Fruit fly (Drosophila melanogaster): ENCODE measurements around the gene Cap-D2.

Gene Cap-D2

DNA sequence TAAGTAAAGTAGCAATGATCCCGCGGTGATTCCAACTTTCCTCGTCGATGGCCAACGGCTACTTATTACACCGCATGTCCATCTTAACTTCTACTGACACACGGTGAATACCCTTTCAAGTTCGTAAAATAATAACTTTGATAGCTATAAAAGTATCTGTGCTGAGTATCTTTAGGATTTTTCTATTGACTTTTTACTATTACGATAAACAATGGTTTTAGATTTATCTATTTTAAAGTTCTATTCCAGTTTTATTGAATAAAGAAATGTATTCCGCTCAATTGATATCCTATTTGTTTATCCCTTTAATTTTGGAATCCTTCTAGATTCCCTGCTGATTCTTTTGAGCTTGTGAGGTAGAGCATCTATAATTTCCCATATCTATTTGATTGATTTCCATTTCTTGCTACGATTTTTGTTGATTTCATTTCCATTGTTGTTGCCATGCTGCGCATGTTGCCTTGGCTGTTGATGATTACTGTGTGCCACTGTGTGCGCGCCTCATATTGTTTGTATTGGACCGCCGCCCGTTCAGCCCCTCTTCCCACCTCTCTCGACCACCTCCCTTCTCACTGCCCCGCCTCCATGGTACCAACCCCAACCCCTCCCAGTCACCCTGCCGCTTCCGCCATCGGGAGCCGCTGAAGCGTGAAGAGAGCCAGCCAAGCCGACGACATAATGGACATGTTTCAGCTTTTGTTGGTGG, 14.5 kb downstream of the Cap-D2 start:
- TF ChIP-seq usp (GFP tag; optimal IDR thresholded peaks at IDR 0.05) (no peak), EcR (GFP tag; optimal IDR thresholded peaks at IDR 0.05) (no peak), psq (optimal IDR thresholded peaks at IDR 0.05) (no peak), Dll (optimal IDR thresholded peaks at IDR 0.05) (no peak), CG8478 (optimal IDR thresholded peaks at IDR 0.05) (no peak), pan (optimal IDR thresholded peaks at IDR 0.05) (no peak)

DNA sequence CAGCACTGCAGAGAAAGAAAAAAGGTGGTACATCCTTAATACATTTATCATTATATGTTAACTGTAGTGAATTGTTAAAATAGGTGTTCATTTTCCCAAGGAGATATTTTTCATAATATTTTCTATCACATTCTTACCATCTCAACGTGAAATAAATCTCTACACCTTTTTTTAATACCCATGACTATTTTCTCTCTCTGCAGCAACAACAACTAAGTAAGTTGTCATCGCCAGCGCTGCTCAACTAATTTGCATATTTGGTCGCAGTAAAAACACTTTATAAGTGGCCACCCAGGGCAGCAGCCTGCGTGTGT, 15.0 kb downstream of the Cap-D2 start:
- no peak for TF ChIP-seq psq (optimal IDR thresholded peaks at IDR 0.05)
- no peak for TF ChIP-seq usp (GFP tag; optimal IDR thresholded peaks at IDR 0.05)
- no peak for TF ChIP-seq Dll (optimal IDR thresholded peaks at IDR 0.05)
- no peak for TF ChIP-seq CG8478 (optimal IDR thresholded peaks at IDR 0.05)
- TF ChIP-seq EcR (GFP tag; optimal IDR thresholded peaks at IDR 0.05) = no peak
- no peak for TF ChIP-seq pan (optimal IDR thresholded peaks at IDR 0.05)

DNA sequence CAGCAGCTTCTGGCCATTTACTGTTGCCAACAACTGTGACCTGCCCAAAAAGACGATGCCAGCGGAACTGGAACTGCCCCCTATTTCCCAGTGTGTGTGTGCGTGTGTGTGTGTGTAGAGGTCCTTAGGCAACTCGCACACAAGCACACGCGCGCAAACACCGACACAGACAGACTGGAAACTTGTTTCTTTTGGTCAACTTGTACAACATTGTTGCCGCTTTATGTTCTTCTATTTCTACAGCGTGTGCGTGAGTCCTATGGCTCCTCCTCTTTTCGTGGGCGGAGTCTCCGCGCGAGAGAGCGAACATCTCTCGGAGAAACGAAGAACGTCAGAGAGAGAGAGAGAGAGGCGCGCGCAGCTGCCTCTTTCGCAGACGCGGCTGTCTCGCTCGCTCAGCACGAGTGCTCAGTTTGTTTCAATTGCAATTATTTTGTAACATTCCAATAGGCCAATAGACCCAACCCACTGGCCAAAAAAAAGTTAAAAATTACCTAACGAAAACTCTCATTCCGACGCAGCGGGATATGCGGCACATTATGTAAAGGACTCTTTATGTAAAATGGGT, 15.6 kb downstream of the Cap-D2 start:
- TF ChIP-seq usp (GFP tag; optimal IDR thresholded peaks at IDR 0.05) (no peak), EcR (GFP tag; optimal IDR thresholded peaks at IDR 0.05) (no peak), psq (optimal IDR thresholded peaks at IDR 0.05) (no peak), CG8478 (optimal IDR thresholded peaks at IDR 0.05) (no peak), pan (optimal IDR thresholded peaks at IDR 0.05) (no peak), Dll (optimal IDR thresholded peaks at IDR 0.05) (no peak)

DNA sequence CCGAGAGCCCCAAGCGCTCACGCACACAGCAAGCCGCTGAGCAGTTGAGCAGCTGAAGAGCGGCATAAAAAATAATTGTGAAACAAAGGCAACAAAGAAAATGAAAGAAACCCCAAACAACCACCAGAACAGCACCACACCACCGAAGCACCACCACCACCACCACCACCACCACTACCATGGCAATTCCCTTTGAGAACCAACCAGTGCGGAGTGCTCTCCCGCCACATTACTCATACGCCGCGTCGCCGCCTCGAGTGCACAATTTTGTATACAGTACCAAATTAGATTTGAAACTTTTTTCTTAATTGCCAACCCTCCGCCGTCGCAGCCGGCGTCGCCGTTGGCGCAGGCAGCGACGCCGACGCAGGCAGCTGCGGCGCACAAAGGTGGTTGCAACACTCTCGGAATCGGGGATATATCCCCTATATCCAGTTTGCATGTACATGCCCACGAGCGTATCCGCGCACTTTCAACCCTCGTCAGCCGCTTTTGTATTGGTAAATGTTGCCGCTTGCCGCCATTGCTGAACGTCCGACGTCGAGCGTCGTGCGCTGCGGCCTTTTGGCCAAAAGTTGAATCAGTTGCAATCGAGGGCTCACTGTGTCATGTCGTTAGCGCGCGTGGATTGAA, 16.7 kb downstream of the Cap-D2 start, which contains the start of gene dmrt99B:
Gene dmrt99B, plus strand, starts transcription at position 583 of the 633 bp plus-strand sequence.
- TF ChIP-seq psq (optimal IDR thresholded peaks at IDR 0.05) (no peak), usp (GFP tag; optimal IDR thresholded peaks at IDR 0.05) (no peak), pan (optimal IDR thresholded peaks at IDR 0.05) (no peak), Dll (optimal IDR thresholded peaks at IDR 0.05) (no peak), EcR (GFP tag; optimal IDR thresholded peaks at IDR 0.05) (no peak), CG8478 (optimal IDR thresholded peaks at IDR 0.05) (no peak)

DNA sequence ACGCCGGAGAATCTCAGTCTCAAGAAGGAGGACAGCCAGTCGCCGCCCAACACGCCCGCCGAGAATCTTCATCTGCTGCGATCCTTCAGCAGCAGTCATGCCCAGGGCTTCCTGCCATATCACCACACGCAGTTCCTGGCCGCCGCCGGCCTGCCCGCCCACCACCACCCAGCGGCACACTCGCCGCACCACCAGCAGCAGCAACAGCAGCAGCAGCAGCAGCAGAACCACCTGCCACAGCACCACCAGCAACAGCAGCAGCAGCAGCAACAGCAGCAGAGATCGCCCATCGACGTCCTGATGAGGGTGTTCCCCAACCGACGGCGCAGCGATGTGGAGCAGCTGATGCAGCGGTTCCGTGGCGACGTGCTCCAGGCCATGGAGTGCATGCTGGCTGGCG, 20.3 kb downstream of the Cap-D2 start:
- TF ChIP-seq Dll (optimal IDR thresholded peaks at IDR 0.05) (no peak), EcR (GFP tag; optimal IDR thresholded peaks at IDR 0.05) (no peak), psq (optimal IDR thresholded peaks at IDR 0.05) (no peak), usp (GFP tag; optimal IDR thresholded peaks at IDR 0.05) (no peak), pan (optimal IDR thresholded peaks at IDR 0.05) (no peak), CG8478 (optimal IDR thresholded peaks at IDR 0.05) (no peak)

DNA sequence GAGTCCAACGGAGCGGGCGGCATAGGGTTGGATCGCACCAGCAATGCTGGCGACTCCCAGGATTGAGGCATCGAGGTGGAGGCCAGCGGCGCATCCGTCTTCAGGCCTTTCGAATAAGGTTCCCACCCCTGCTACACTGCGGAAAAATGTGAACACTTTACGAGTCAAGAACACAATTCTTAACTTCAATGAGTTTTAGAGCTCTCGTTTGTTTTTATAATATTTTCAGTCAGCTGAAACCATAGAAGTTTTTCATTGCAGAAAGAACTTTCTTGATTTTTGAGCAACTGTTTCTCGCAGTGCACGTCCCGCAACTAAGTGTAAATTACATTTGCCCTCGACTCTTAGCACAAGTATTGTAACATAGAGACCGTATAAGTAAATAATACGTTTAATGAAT, 20.9 kb downstream of the Cap-D2 start:
- TF ChIP-seq EcR (GFP tag; optimal IDR thresholded peaks at IDR 0.05) (no peak), pan (optimal IDR thresholded peaks at IDR 0.05) (no peak), CG8478 (optimal IDR thresholded peaks at IDR 0.05) (no peak), usp (GFP tag; optimal IDR thresholded peaks at IDR 0.05) (no peak)

DNA sequence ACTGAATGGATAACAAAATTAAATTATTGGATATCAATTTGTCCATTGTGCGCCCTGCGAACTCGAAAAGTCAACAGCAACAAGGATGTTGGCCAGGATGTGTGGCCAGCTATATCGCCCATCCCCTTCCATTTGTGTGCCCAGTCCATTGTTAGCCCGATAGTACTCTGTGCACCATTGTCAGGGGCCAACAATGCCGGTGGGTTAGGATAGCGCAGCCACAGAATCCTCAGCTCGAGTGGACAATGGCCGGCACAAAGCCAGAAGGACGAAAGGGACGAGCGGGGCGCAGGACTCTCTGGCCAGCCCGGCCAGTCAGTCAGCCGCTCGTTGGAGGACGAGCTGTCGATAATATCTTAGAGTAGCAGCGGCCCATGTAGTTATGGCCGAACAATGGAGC, 22.4 kb downstream of the Cap-D2 start:
- no peak for TF ChIP-seq CG8478 (optimal IDR thresholded peaks at IDR 0.05)
- TF ChIP-seq usp (GFP tag; optimal IDR thresholded peaks at IDR 0.05) = no peak
- no peak for TF ChIP-seq pan (optimal IDR thresholded peaks at IDR 0.05)
- no peak for TF ChIP-seq EcR (GFP tag; optimal IDR thresholded peaks at IDR 0.05)
- no peak for TF ChIP-seq Dll (optimal IDR thresholded peaks at IDR 0.05)
- no peak for TF ChIP-seq psq (optimal IDR thresholded peaks at IDR 0.05)

DNA sequence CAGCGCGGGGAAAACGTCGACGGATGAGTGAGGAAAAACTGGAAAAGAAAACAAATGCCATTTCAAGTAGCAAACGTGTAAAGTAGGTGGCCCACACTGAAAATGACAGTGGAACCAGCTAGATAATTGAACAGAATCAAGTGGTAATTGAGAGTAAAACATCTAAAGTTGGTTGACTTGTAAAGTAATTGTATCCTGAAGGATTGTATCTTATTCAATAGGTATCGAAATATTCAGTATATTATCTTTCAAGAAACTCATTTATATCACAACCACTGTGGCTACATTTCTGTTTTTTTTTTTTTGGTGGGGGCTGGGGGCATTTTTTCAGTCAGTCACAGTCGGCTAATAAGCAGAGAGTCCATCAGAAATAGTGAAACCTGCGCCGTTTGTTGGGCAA, 23.8 kb downstream of the Cap-D2 start:
- TF ChIP-seq psq (optimal IDR thresholded peaks at IDR 0.05) (no peak), usp (GFP tag; optimal IDR thresholded peaks at IDR 0.05) (no peak), pan (optimal IDR thresholded peaks at IDR 0.05) (no peak), CG8478 (optimal IDR thresholded peaks at IDR 0.05) (no peak), EcR (GFP tag; optimal IDR thresholded peaks at IDR 0.05) (no peak), Dll (optimal IDR thresholded peaks at IDR 0.05) (no peak)

DNA sequence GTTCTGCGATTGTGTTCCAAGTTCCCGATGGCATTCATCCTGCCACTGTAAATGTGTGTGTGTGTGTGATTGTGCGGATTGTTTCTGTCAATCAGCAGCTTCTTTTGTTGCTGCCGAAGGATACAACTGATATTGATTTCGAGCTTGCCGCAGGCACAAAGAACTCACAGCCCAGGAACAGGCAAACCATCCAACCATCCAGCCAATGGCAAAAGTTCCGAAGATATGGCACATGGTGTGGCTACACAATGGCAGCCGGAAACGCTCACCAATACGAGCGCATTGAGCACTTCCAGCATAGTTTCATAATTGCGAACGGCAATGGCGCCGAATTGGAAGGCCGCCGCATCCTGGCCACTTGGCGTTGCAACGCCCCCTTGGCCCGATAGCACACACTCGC, 26.3 kb downstream of the Cap-D2 start:
- TF ChIP-seq Dll (optimal IDR thresholded peaks at IDR 0.05) (no peak), psq (optimal IDR thresholded peaks at IDR 0.05) (no peak), usp (GFP tag; optimal IDR thresholded peaks at IDR 0.05) (no peak), pan (optimal IDR thresholded peaks at IDR 0.05) (no peak), EcR (GFP tag; optimal IDR thresholded peaks at IDR 0.05) (no peak), CG8478 (optimal IDR thresholded peaks at IDR 0.05) (no peak)

DNA sequence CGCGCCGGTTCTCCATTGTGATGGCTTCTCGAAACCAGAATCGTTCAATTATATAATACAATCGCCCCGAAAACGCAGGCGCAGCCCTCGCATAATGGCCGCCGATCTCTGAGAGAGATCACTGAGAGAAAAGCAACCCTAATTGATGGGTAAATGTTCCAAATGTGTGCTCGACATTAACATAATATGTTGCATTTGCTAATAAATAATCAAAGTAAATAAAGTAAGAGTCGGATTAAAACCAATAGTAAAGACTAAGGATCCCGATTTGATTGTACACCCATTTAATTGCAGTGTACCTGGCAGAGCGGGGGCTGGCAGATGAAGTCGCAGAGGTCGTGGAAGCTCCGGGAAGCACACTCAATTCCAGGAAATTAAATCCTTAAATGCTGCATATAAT, 29.1 kb downstream of the Cap-D2 start:
- no peak for TF ChIP-seq psq (optimal IDR thresholded peaks at IDR 0.05)
- TF ChIP-seq EcR (GFP tag; optimal IDR thresholded peaks at IDR 0.05) = no peak
- no peak for TF ChIP-seq pan (optimal IDR thresholded peaks at IDR 0.05)
- TF ChIP-seq Dll (optimal IDR thresholded peaks at IDR 0.05) = no peak
- no peak for TF ChIP-seq usp (GFP tag; optimal IDR thresholded peaks at IDR 0.05)
- TF ChIP-seq CG8478 (optimal IDR thresholded peaks at IDR 0.05) = no peak

DNA sequence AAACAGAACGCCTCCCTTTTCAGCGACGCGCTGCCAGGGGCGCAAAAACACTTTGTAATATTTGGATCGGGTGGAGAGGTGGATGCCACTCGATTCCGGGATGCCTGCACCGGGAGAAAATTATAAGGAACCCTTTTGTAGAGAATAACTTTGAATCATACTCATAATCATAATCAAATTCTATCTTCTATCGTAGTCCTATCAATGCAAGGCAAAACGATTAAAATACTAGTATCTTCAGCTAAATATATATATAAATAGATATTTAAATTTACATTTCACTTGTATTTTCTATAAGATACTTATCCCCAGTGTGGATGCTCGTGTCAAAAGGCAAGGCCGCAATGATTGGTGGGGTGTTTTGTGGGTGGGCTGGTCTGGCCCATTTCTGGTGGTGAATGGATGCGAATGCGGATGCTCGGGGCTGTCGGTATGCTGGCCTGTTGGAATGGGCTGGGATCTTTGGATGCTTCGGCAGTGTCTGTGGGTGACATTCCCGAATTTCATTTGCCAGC, 30.4 kb downstream of the Cap-D2 start:
- no peak for TF ChIP-seq Dll (optimal IDR thresholded peaks at IDR 0.05)
- no peak for TF ChIP-seq usp (GFP tag; optimal IDR thresholded peaks at IDR 0.05)
- TF ChIP-seq EcR (GFP tag; optimal IDR thresholded peaks at IDR 0.05) = no peak
- TF ChIP-seq psq (optimal IDR thresholded peaks at IDR 0.05) = no peak
- no peak for TF ChIP-seq pan (optimal IDR thresholded peaks at IDR 0.05)
- TF ChIP-seq CG8478 (optimal IDR thresholded peaks at IDR 0.05) = no peak

DNA sequence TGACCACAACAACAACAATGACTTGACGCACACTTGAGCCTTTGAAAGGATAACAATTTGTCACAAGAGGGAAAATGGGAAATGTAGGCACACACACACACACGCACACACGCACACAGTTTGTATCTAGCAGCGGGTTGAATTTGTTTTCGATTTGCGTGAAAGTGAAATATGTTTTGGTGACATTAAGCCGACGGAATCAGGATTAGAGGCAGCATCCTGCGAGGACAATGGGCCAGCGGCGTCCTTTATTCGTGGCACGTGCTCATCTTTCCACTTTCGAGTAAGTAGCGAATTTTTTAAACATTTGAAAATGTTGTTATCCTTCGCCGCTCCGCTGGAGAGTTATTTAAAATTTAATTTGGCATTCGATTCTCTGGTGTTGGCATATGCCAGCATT, 31.8 kb downstream of the Cap-D2 start:
- TF ChIP-seq pan (optimal IDR thresholded peaks at IDR 0.05) (no peak), usp (GFP tag; optimal IDR thresholded peaks at IDR 0.05) (no peak), psq (optimal IDR thresholded peaks at IDR 0.05) (no peak), CG8478 (optimal IDR thresholded peaks at IDR 0.05) (no peak), EcR (GFP tag; optimal IDR thresholded peaks at IDR 0.05) (no peak)
